Fruit fly (Drosophila melanogaster): ENCODE measurements around the gene CG3632.

Gene CG3632

dm6 chrX:16319558-16319924, 23.1 kb downstream of the CG3632 start:
- TF ChIP-seq ttk (optimal IDR thresholded peaks at IDR 0.05) (no peak), psq (optimal IDR thresholded peaks at IDR 0.05) (no peak), h (optimal IDR thresholded peaks at IDR 0.05) (no peak), Sin3A (optimal IDR thresholded peaks at IDR 0.05) (no peak), Myc (optimal IDR thresholded peaks at IDR 0.05) (no peak), insv (optimal IDR thresholded peaks at IDR 0.05) (no peak)

dm6 chrX:16320197-16320921, 23.9 kb downstream of the CG3632 start, which contains the start of gene Cyp1:
Cyp1 (minus strand) TSS chrX:16320370.
- no peak for TF ChIP-seq psq (optimal IDR thresholded peaks at IDR 0.05)
- no peak for TF ChIP-seq Sin3A (optimal IDR thresholded peaks at IDR 0.05)
- TF ChIP-seq insv (optimal IDR thresholded peaks at IDR 0.05): no peak
- TF ChIP-seq Myc (optimal IDR thresholded peaks at IDR 0.05): no peak
- no peak for TF ChIP-seq h (optimal IDR thresholded peaks at IDR 0.05)
- TF ChIP-seq ttk (optimal IDR thresholded peaks at IDR 0.05): no peak

dm6 chrX:16321037-16321436, 24.6 kb downstream of the CG3632 start:
- TF ChIP-seq Myc (optimal IDR thresholded peaks at IDR 0.05) (no peak), ttk (optimal IDR thresholded peaks at IDR 0.05) (no peak), psq (optimal IDR thresholded peaks at IDR 0.05) (no peak), Sin3A (optimal IDR thresholded peaks at IDR 0.05) (no peak), h (optimal IDR thresholded peaks at IDR 0.05) (no peak), insv (optimal IDR thresholded peaks at IDR 0.05) (no peak)

- TF ChIP-seq insv (optimal IDR thresholded peaks at IDR 0.05): no peak
Observed at dm6 chrX:16323063-16323462, 26.6 kb downstream of the CG3632 start, which contains the start of the genes CG9917 and CG32579. CG9917 (minus strand) TSS chrX:16323231. CG32579 (plus strand) TSS chrX:16323286.

DNA sequence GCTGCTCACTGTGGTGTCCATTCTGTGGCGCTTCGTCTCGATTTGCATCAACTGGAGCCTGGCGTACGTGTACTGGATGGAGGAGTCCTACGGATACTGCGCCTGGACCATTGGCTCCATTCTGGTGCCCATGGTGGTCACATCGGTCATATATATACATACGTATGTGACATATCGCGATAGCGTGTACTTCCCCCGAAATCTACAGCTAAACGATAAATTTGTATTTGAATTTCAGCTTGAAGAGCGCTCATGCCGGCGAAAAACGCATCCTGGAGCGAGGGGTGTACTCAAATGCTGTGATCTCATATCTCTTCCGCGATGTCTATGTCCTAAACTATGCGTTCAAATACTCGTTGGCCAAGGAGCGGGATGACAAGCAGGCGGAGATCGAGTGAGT, 27.1 kb downstream of the CG3632 start:
- TF ChIP-seq Sin3A (optimal IDR thresholded peaks at IDR 0.05) (no peak), Myc (optimal IDR thresholded peaks at IDR 0.05) (no peak), h (optimal IDR thresholded peaks at IDR 0.05) (no peak), insv (optimal IDR thresholded peaks at IDR 0.05) (no peak), ttk (optimal IDR thresholded peaks at IDR 0.05) (no peak), psq (optimal IDR thresholded peaks at IDR 0.05) (no peak)

DNA sequence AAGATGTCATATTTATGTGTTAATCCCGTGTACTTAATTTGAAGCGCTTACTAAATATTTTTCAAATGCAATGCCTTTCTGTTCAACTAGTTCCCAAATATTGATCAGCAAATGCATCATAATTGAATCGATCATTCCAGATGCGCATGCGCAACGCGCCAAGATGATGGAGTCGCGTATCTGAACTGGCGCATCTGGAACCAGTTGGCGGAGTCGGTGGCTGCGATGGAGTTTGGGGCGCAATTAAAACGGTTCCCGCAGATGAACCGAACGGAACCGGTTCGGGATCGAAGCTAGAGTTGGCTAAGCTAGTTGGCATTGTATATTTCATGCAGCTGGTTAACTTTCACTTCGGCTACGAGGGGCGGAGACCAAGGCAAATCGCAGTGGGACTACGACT, 29.0 kb downstream of the CG3632 start, which contains the start of gene CalpC:
Gene CalpC, plus strand, starts transcription at position 292 of the 400 bp plus-strand sequence.
- TF ChIP-seq h (optimal IDR thresholded peaks at IDR 0.05): no peak
- no peak for TF ChIP-seq ttk (optimal IDR thresholded peaks at IDR 0.05)
- no peak for TF ChIP-seq Sin3A (optimal IDR thresholded peaks at IDR 0.05)
- TF ChIP-seq psq (optimal IDR thresholded peaks at IDR 0.05): no peak
- TF ChIP-seq insv (optimal IDR thresholded peaks at IDR 0.05): no peak
- no peak for TF ChIP-seq Myc (optimal IDR thresholded peaks at IDR 0.05)

- TF ChIP-seq ttk (optimal IDR thresholded peaks at IDR 0.05) (no peak), h (optimal IDR thresholded peaks at IDR 0.05) (no peak), Myc (optimal IDR thresholded peaks at IDR 0.05) (no peak), Sin3A (optimal IDR thresholded peaks at IDR 0.05) (no peak), psq (optimal IDR thresholded peaks at IDR 0.05) (no peak), insv (optimal IDR thresholded peaks at IDR 0.05) (no peak)
Observed at dm6 chrX:16330659-16331058, 34.2 kb downstream of the CG3632 start, which contains the start of gene CG9919. CG9919 (minus strand) TSS chrX:16330759.

DNA sequence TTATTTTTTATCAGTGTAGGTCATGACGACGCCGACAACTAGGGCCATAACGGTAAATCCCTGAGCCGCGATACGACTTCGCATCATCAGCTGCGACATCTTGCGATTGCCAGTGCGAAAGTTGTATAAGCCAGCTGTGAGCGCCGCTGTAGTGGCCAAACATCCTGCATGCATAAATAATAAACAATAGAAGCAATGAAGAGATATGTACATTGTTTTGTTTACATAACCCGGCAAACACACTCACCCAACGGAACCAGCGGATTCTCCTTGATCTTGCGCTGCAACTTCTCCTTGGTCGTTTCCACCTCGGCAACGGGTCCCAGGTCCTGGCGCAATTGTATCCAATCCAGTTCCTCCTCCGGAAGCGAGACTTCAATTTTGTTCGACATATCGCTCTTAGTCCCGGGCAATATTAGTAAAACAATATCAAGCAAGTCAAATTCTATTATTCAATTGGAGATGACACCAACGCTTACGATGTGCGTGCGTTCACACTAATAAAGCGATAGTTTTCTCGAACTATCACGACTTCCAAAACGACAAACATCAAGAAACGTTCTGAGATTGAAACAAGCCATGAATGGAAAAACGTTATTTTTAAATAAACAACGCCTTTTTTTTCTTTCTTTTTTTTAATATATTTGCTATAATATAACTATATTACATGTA, 35.2 kb downstream of the CG3632 start:
- TF ChIP-seq h (optimal IDR thresholded peaks at IDR 0.05): no peak
- TF ChIP-seq psq (optimal IDR thresholded peaks at IDR 0.05): no peak
- no peak for TF ChIP-seq Myc (optimal IDR thresholded peaks at IDR 0.05)
- no peak for TF ChIP-seq Sin3A (optimal IDR thresholded peaks at IDR 0.05)

DNA sequence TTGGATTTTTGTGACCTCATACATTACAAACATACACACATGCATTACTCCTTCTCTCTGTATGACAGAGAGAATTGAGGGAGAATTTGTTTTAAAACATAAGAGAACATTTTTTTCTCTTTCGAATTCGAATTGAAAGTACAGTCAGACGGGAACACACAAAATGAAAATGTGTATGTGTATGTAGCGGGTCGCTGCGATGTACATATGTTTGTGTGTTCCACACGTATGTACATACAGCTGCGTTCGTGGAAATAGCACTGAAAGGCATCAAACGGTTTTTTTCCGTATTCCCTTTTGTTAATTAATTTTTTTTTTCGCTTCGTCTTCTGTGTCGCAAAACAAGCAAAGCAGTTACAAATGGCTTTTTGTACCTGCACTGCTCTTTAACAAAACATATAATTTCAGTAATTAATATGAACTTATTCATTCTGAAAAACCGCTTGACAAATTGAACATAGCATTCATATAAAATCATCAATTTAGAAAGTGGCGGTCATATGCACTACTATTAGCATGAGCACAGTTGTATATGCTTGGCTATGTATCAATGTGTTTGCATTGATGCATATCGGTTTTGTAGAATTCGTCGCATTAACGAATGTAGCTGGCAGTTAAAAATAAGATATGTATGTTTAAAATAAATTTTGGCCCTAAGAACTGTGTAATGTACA, 36.3 kb downstream of the CG3632 start:
- TF ChIP-seq h (optimal IDR thresholded peaks at IDR 0.05) (no peak), insv (optimal IDR thresholded peaks at IDR 0.05) (no peak), ttk (optimal IDR thresholded peaks at IDR 0.05) (no peak), Myc (optimal IDR thresholded peaks at IDR 0.05) (no peak), Sin3A (optimal IDR thresholded peaks at IDR 0.05) (no peak), psq (optimal IDR thresholded peaks at IDR 0.05) (no peak)

DNA sequence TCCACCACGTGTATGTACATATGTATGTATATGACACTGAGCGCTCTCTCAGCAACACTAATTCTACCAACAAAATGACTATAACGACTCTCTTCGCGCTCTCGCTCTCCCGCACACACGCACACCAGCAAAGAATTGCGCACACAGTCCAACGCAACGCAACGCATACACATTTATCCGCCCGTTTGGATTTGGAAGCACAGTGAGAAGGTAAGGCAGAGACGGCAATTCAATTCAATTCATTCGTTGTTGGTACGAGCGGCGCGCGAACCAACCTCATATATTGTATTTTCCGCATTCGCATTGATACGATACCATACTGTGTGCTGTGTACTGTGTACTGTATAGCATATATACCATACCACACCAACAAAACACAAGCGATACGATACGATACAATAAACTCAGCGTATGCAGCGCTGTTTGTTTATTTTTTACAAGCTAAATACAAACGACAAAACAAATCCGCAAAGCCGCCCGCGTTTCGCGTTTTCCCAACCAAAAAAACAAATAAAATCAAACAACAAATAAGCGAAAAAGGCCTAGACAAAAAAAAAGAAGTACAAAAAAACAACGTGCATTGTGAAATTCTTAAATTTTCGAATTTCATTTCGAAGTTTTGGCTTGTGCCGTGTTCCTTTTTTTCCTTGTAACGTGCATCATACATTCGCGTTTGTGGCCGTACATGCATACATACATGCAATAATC, 37.1 kb downstream of the CG3632 start, which contains the start of the genes CG9921 and Dsp1:
Gene CG9921, minus strand, starts transcription at position 167 of the 708 bp plus-strand sequence.
Gene Dsp1, plus strand, starts transcription at position 179 of the 708 bp plus-strand sequence.
- TF ChIP-seq psq (optimal IDR thresholded peaks at IDR 0.05) (no peak), h (optimal IDR thresholded peaks at IDR 0.05) (no peak), insv (optimal IDR thresholded peaks at IDR 0.05) (no peak), Sin3A (optimal IDR thresholded peaks at IDR 0.05) (no peak), ttk (optimal IDR thresholded peaks at IDR 0.05) (no peak), Myc (optimal IDR thresholded peaks at IDR 0.05) (no peak)

dm6 chrX:16334251-16334860, 37.9 kb downstream of the CG3632 start:
- TF ChIP-seq psq (optimal IDR thresholded peaks at IDR 0.05) (no peak), insv (optimal IDR thresholded peaks at IDR 0.05) (no peak), h (optimal IDR thresholded peaks at IDR 0.05) (no peak), ttk (optimal IDR thresholded peaks at IDR 0.05) (no peak), Myc (optimal IDR thresholded peaks at IDR 0.05) (no peak), Sin3A (optimal IDR thresholded peaks at IDR 0.05) (no peak)
